Worm (Caenorhabditis elegans): ENCODE data around the gene srsx-35.

- TF ChIP-seq ztf-11 (tag; optimal IDR thresholded peaks at IDR 0.05) (no peak), lin-39 (tag; optimal IDR thresholded peaks at IDR 0.05) (no peak), elt-1 (tag; optimal IDR thresholded peaks at IDR 0.05) (no peak), nhr-12 (tag; optimal IDR thresholded peaks at IDR 0.05) (no peak), skn-1 (tag; optimal IDR thresholded peaks at IDR 0.05) (no peak)
These were observed at the start of gene srsx-35 for ce11 chrV:20681120-20681519.

Measured in whole organism, L3 larva.